Worm (Caenorhabditis elegans) whole organism, L1 larva: ENCODE data around the gene mogs-1.

Source experiments
- C04F5.9 ChIP-seq: sonication (generic microtip); optimal IDR thresholded peaks from 2 replicates; lab custom pipeline; 2016; ENCODE audit warnings: missing genetic modification characterization, missing compliant biosample characterization
- C16A3.4 ChIP-seq: fragments of 150-350 bp; optimal IDR thresholded peaks from 2 replicates; lab custom pipeline; 2014; ENCODE audit warnings: missing biosample characterization, missing genetic modification characterization
- F16B12.6 ChIP-seq: fragments of 150-350 bp; optimal IDR thresholded peaks from 2 replicates; lab custom pipeline; 2014; ENCODE audit warnings: missing biosample characterization, missing genetic modification characterization
- aha-1 ChIP-seq: fragments of 150-350 bp; optimal IDR thresholded peaks from 2 replicates; lab custom pipeline; 2014; ENCODE audit warnings: missing biosample characterization, missing genetic modification characterization
- aly-2 ChIP-seq: fragments of 150-350 bp; optimal IDR thresholded peaks from 2 replicates; lab custom pipeline; 2014; ENCODE audit warnings: missing biosample characterization, missing genetic modification characterization
- ama-1 ChIP-seq: fragments of 150-350 bp; optimal IDR thresholded peaks from 2 replicates; lab custom pipeline; 2014
- blmp-1 ChIP-seq: fragments of 150-350 bp; optimal IDR thresholded peaks from 2 replicates; lab custom pipeline; 2014; ENCODE audit warnings: missing biosample characterization, missing genetic modification characterization
- ceh-63 ChIP-seq: fragments of 200-800 bp; sonication (Bioruptor generic); optimal IDR thresholded peaks from 2 replicates; lab custom pipeline; 2018; ENCODE audit warnings: mild to moderate bottlenecking, missing genetic modification characterization, missing compliant biosample characterization
- ceh-8 ChIP-seq: fragments of 200-800 bp; sonication (Bioruptor generic); optimal IDR thresholded peaks from 2 replicates; lab custom pipeline; 2018; ENCODE audit warnings: mild to moderate bottlenecking, missing genetic modification characterization, moderate library complexity, missing compliant biosample characterization
- ceh-88 ChIP-seq: fragments of 200-800 bp; sonication (Bioruptor generic); IDR thresholded peaks from 2 replicates; pipeline ENCODE4 v1.3.6; 2022; ENCODE audit warnings: missing genetic modification characterization, missing compliant biosample characterization
- ceh-90 ChIP-seq: sonication (generic microtip); optimal IDR thresholded peaks from 2 replicates; lab custom pipeline; 2016; ENCODE audit warnings: missing genetic modification characterization, missing compliant biosample characterization
- dpl-1 ChIP-seq, 3 experiments: fragments of 150-350 bp in 2 of 3; sonication (generic microtip) in 1 of 3; optimal IDR thresholded peaks; 2 replicates each; lab custom pipeline; 2014 to 2017; ENCODE audit warnings: missing biosample characterization in 3 of 3, missing genetic modification characterization in 3 of 3, missing genetic modification reagents in 3 of 3
- dsc-1 ChIP-seq: sonication (generic microtip); optimal IDR thresholded peaks from 2 replicates; lab custom pipeline; 2016; ENCODE audit warnings: mild to moderate bottlenecking, missing genetic modification characterization, missing compliant biosample characterization
- efl-1 ChIP-seq, 4 experiments: fragments of 150-350 bp; optimal IDR thresholded peaks in 3 of 4; peaks in 1 of 4; 1 replicate in 1 of 4; 2 replicates in 3 of 4; lab custom pipeline; 2014; ENCODE audit warnings: missing biosample characterization in 2 of 4, missing genetic modification characterization in 2 of 4, missing genetic modification reagents in 2 of 4
- egl-13 ChIP-seq: sonication (generic microtip); optimal IDR thresholded peaks from 2 replicates; lab custom pipeline; 2016; ENCODE audit warnings: missing genotype, missing genetic modification reagents, missing genetic modification characterization, missing compliant biosample characterization
- elt-2 ChIP-seq: sonication (generic microtip); optimal IDR thresholded peaks from 2 replicates; lab custom pipeline; 2016; ENCODE audit warnings: missing genetic modification characterization, mild to moderate bottlenecking, inconsistent platforms, missing compliant biosample characterization, missing genetic modification reagents
- ets-5 ChIP-seq: fragments of 200-800 bp; sonication (Bioruptor generic); IDR thresholded peaks from 2 replicates; pipeline ENCODE4 v1.3.6; 2022; ENCODE audit warnings: missing genetic modification characterization, missing compliant biosample characterization
- fkh-10 ChIP-seq: sonication (generic microtip); optimal IDR thresholded peaks from 2 replicates; lab custom pipeline; 2017; ENCODE audit warnings: missing biosample characterization, missing genetic modification reagents, missing genetic modification characterization
- fkh-8 ChIP-seq: sonication (generic microtip); optimal IDR thresholded peaks from 2 replicates; lab custom pipeline; 2016; ENCODE audit warnings: mild to moderate bottlenecking, missing genetic modification characterization, missing compliant biosample characterization
- irx-1 ChIP-seq: sonication (generic microtip); optimal IDR thresholded peaks from 2 replicates; lab custom pipeline; 2016; ENCODE audit warnings: missing genetic modification characterization, missing compliant biosample characterization
- isw-1 ChIP-seq: fragments of 200-800 bp; sonication (Bioruptor generic); IDR thresholded peaks from 2 replicates; pipeline ENCODE4 v1.3.6; 2022; ENCODE audit warnings: missing genetic modification characterization, missing compliant biosample characterization
- lin-13 ChIP-seq: fragments of 150-350 bp; optimal IDR thresholded peaks from 2 replicates; lab custom pipeline; 2014; ENCODE audit warnings: missing biosample characterization, missing genetic modification reagents, missing genetic modification characterization
- lin-14 ChIP-seq: fragments of 200-800 bp; sonication (Bioruptor generic); optimal IDR thresholded peaks from 2 replicates; lab custom pipeline; 2018; ENCODE audit warnings: mild to moderate bottlenecking, missing genetic modification characterization, moderate library complexity, missing compliant biosample characterization
- lin-15B ChIP-seq: fragments of 150-350 bp; sonication (generic microtip); optimal IDR thresholded peaks from 3 replicates; lab custom pipeline; 2014; ENCODE audit warnings: missing biosample characterization, missing genetic modification characterization
- lin-35 ChIP-seq, 2 experiments: fragments of 150-350 bp; optimal IDR thresholded peaks; 2 replicates each; lab custom pipeline; 2014; ENCODE audit warnings: missing biosample characterization in 2 of 2, missing genetic modification characterization in 2 of 2, missing genetic modification reagents in 2 of 2
- lir-3 ChIP-seq: sonication (generic microtip); optimal IDR thresholded peaks from 2 replicates; lab custom pipeline; 2016; ENCODE audit warnings: mild to moderate bottlenecking, missing genetic modification characterization, moderate library complexity, missing compliant biosample characterization; ENCODE audit not compliant: poor library complexity
- lsy-2 ChIP-seq, 2 experiments: fragments of 150-350 bp; optimal IDR thresholded peaks; 2 replicates each; lab custom pipeline; 2014; ENCODE audit warnings: missing biosample characterization in 2 of 2, missing genetic modification characterization in 2 of 2
- mab-9 ChIP-seq: fragments of 200-800 bp; sonication (Bioruptor generic); IDR thresholded peaks from 2 replicates; pipeline ENCODE4 v1.3.6; 2022; ENCODE audit warnings: missing genetic modification reagents, missing genetic modification characterization, missing compliant biosample characterization
- mdl-1 ChIP-seq, 2 experiments: fragments of 150-350 bp; optimal IDR thresholded peaks; 2 replicates each; lab custom pipeline; 2014 to 2017; ENCODE audit warnings: missing biosample characterization in 2 of 2, missing genetic modification characterization in 2 of 2, inconsistent platforms in 1 of 2
- mef-2 ChIP-seq: fragments of 150-350 bp; optimal IDR thresholded peaks from 2 replicates; lab custom pipeline; 2014; ENCODE audit warnings: missing biosample characterization, missing genetic modification characterization
- mep-1 ChIP-seq: fragments of 150-350 bp; optimal IDR thresholded peaks from 2 replicates; lab custom pipeline; 2014; ENCODE audit warnings: missing biosample characterization, missing genetic modification characterization
- nhr-12 ChIP-seq: sonication (generic microtip); optimal IDR thresholded peaks from 2 replicates; lab custom pipeline; 2017; ENCODE audit warnings: missing biosample characterization, missing genetic modification characterization
- nhr-19 ChIP-seq: fragments of 200-800 bp; sonication (Bioruptor generic); conservative IDR thresholded peaks from 2 replicates; pipeline ENCODE4 v1.3.6; 2022; ENCODE audit warnings: missing genetic modification characterization, missing compliant biosample characterization
- nhr-20 ChIP-seq: sonication (generic microtip); optimal IDR thresholded peaks from 2 replicates; lab custom pipeline; 2016; ENCODE audit warnings: mild to moderate bottlenecking, missing genetic modification characterization, missing compliant biosample characterization
- nhr-237 ChIP-seq: fragments of 150-350 bp; optimal IDR thresholded peaks from 2 replicates; lab custom pipeline; 2014; ENCODE audit warnings: missing biosample characterization, missing genetic modification characterization
- nhr-47 ChIP-seq: sonication (generic microtip); optimal IDR thresholded peaks from 2 replicates; lab custom pipeline; 2016; ENCODE audit warnings: mild to moderate bottlenecking, missing genetic modification characterization, moderate library complexity, missing compliant biosample characterization
- nhr-71 ChIP-seq: sonication (generic microtip); optimal IDR thresholded peaks from 2 replicates; lab custom pipeline; 2016; ENCODE audit warnings: mild to moderate bottlenecking, missing genetic modification characterization, moderate library complexity, missing compliant biosample characterization
- nhr-85 ChIP-seq: sonication (generic microtip); peaks from one replicate; lab custom pipeline; 2016; ENCODE audit warnings: missing genetic modification characterization, inconsistent platforms, missing compliant biosample characterization
- nhr-90 ChIP-seq: sonication (generic microtip); optimal IDR thresholded peaks from 2 replicates; lab custom pipeline; 2016; ENCODE audit warnings: mild to moderate bottlenecking, missing genetic modification characterization, missing compliant biosample characterization; ENCODE audit not compliant: poor library complexity
- pax-3 ChIP-seq: fragments of 200-800 bp; sonication (Bioruptor generic); optimal IDR thresholded peaks from 2 replicates; lab custom pipeline; 2018; ENCODE audit warnings: mild to moderate bottlenecking, missing genetic modification characterization, moderate library complexity, missing compliant biosample characterization
- rnt-1 ChIP-seq: sonication (generic microtip); optimal IDR thresholded peaks from 2 replicates; lab custom pipeline; 2016; ENCODE audit warnings: mild to moderate bottlenecking, missing genetic modification characterization, moderate library complexity, missing compliant biosample characterization
- snpc-4 ChIP-seq: fragments of 150-350 bp; optimal IDR thresholded peaks from 2 replicates; lab custom pipeline; 2014; ENCODE audit warnings: missing biosample characterization, missing genetic modification characterization
- snu-23 ChIP-seq: sonication (generic microtip); optimal IDR thresholded peaks from 2 replicates; lab custom pipeline; 2016; ENCODE audit warnings: missing genetic modification characterization, missing compliant biosample characterization
- sox-4 ChIP-seq: sonication (generic microtip); optimal IDR thresholded peaks from 2 replicates; lab custom pipeline; 2016; ENCODE audit warnings: missing genetic modification characterization, missing compliant biosample characterization
- swsn-7 ChIP-seq: sonication (generic microtip); optimal IDR thresholded peaks from 2 replicates; lab custom pipeline; 2016; ENCODE audit warnings: missing genetic modification characterization, missing compliant biosample characterization
- unc-62 ChIP-seq: fragments of 150-350 bp; optimal IDR thresholded peaks from 2 replicates; lab custom pipeline; 2014; ENCODE audit warnings: missing biosample characterization, missing genetic modification reagents, missing genetic modification characterization
- unc-86 ChIP-seq: sonication (generic microtip); optimal IDR thresholded peaks from 2 replicates; lab custom pipeline; 2016; ENCODE audit warnings: missing genetic modification characterization, missing compliant biosample characterization
- vab-15 ChIP-seq: sonication (generic microtip); optimal IDR thresholded peaks from 2 replicates; lab custom pipeline; 2017; ENCODE audit warnings: missing genotype, mild to moderate bottlenecking, missing genetic modification characterization, missing compliant biosample characterization
- zag-1 ChIP-seq: fragments of 150-350 bp; optimal IDR thresholded peaks from 2 replicates; lab custom pipeline; 2014; ENCODE audit warnings: missing biosample characterization, missing genetic modification characterization
- zip-4 ChIP-seq: fragments of 200-800 bp; sonication (Bioruptor generic); optimal IDR thresholded peaks from 2 replicates; lab custom pipeline; 2018; ENCODE audit warnings: mild to moderate bottlenecking, missing genetic modification characterization, moderate library complexity, missing compliant biosample characterization

The mogs-1 gene

DNA sequence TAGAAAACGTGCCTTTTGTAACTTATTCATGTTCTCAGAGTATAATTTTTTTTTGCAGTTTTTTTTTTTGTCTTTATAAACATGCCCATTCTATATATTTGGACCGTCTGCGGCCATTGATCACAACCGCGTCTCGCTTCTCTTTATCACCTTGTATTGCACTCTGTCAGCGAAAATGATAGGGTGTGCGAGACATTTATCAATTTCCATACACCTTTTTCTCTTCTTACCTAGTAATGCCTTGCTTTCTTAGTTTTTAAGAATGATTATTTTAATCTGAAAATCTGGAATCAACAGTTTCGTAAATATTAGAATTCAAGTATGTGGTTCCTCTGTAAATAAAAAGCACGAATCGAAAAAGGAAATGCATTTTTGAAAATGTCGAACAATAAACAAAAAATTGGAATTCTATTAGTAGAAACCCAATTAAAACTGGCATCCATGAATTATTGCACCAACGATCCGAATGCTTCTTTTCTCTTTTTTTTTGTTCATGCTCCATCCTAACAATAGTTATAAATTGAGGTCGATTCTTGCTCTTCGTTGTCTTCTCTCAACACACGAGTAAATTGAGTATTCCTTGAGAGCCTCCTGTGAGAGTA is 15.5 kb upstream of the mogs-1 start:
- peak; percentile 17 for TF ChIP-seq nhr-90
- no peak for TF ChIP-seq F16B12.6 (tag; lab: Kevin White, UChicago)
- peak; percentile 9 for TF ChIP-seq nhr-71 (tag; lab: Kevin White, UChicago)
- no peak for TF ChIP-seq ama-1 (lab: Kevin White, UChicago)
- TF ChIP-seq elt-2, result peak; percentile 12
- no peak for TF ChIP-seq efl-1 (optimal IDR thresholded peaks at IDR 0.05; lab: Kevin White, UChicago)
- peak in 1 of 2 experiments; percentile 32 for TF ChIP-seq efl-1 (GFP tag; optimal IDR thresholded peaks at IDR 0.05 in 1 of 2; lab: Kevin White, UChicago)
- no peak for TF ChIP-seq vab-15 (tag; lab: Kevin White, UChicago)
- no peak for TF ChIP-seq aly-2
- no peak for TF ChIP-seq lin-35 (GFP tag; optimal IDR thresholded peaks at IDR 0.05; lab: Kevin White, UChicago)
- no peak for TF ChIP-seq unc-62 (GFP tag; lab: Kevin White, UChicago)
- TF ChIP-seq lsy-2 (tag; optimal IDR thresholded peaks at IDR 0.05; lab: Kevin White, UChicago), result no peak
- TF ChIP-seq ceh-88 (GFP tag; lab: Robert Waterston, UW), result no peak
- TF ChIP-seq ceh-63, result no peak
- TF ChIP-seq zag-1 (tag; lab: Kevin White, UChicago), result peak; percentile 76
- TF ChIP-seq sox-4 (tag; lab: Kevin White, UChicago), result no peak
- no peak for TF ChIP-seq zip-4 (GFP tag; lab: Kevin White, UChicago)
- TF ChIP-seq fkh-8 (tag; lab: Kevin White, UChicago), result no peak
- TF ChIP-seq pax-3, result no peak
- no peak for TF ChIP-seq nhr-19 (GFP tag; lab: Robert Waterston, UW)
- no peak for TF ChIP-seq lin-15B
- TF ChIP-seq mef-2 (tag; lab: Kevin White, UChicago), result no peak
- no peak for TF ChIP-seq aha-1 (tag; lab: Kevin White, UChicago)
- no peak for TF ChIP-seq fkh-10 (GFP tag; lab: Kevin White, UChicago)

DNA sequence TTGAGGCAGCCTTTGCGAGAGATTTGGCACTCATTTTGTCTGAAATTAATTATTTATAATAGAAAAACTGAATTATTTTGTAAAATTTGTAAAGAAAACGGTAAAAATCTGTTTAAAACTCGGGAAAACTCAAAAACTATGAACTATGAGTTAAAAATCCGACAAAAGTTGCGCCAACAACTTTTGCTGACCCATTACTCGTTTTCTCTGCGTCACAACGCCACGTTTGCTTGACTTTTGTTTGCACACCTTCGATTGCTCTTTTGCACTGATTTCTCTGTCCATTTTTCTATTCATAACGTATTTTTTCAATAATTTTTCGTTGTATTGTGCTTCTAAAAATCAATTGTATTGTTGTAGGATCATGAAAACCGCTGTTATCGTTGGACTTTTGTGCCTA is 14.5 kb upstream of the mogs-1 start, which contains the start of gene fkb-1:
Gene fkb-1 (plus strand): TSS at position 361 of the 400 bp plus-strand sequence.
- TF ChIP-seq C16A3.4, result peak; percentile 73
- peak; percentile 80 for TF ChIP-seq nhr-47 (tag; lab: Kevin White, UChicago)
- TF ChIP-seq snu-23 (GFP tag; lab: Kevin White, UChicago), result peak; percentile 86
- no peak for TF ChIP-seq nhr-12 (tag; lab: Kevin White, UChicago)
- TF ChIP-seq ceh-90 (tag; lab: Kevin White, UChicago), result no peak
- TF ChIP-seq mep-1 (tag; lab: Kevin White, UChicago), result peak; percentile 83
- peak; percentile 79 for TF ChIP-seq swsn-7
- TF ChIP-seq lin-15B, result peak; percentile 6
- peak; percentile 56 for TF ChIP-seq unc-86
- peak; percentile 13 for TF ChIP-seq lir-3 (tag; lab: Kevin White, UChicago)
- TF ChIP-seq lsy-2 (tag; optimal IDR thresholded peaks at IDR 0.05; lab: Kevin White, UChicago), result peak; percentile 82 to 85
- TF ChIP-seq elt-2, result peak; percentile 3
- TF ChIP-seq ets-5, result no peak
- peak; percentile 19 for TF ChIP-seq sox-4 (tag; lab: Kevin White, UChicago)
- peak; percentile 66 to 78 for TF ChIP-seq efl-1 (optimal IDR thresholded peaks at IDR 0.05; lab: Kevin White, UChicago)
- TF ChIP-seq efl-1 (GFP tag; optimal IDR thresholded peaks at IDR 0.05 in 1 of 2; lab: Kevin White, UChicago), result peak; percentile 68 to 96
- TF ChIP-seq lin-14 (GFP tag; lab: Kevin White, UChicago), result peak; percentile 82
- peak; percentile 12 for TF ChIP-seq snpc-4
- peak; percentile 71 for TF ChIP-seq nhr-19 (GFP tag; lab: Robert Waterston, UW)
- no peak for TF ChIP-seq nhr-237 (tag; lab: Kevin White, UChicago)
- peak; percentile 84 for TF ChIP-seq nhr-85 (tag; lab: Kevin White, UChicago)
- peak; percentile 61 for TF ChIP-seq dsc-1 (tag; lab: Kevin White, UChicago)
- TF ChIP-seq lin-13 (GFP tag; lab: Kevin White, UChicago), result peak; percentile 47
- peak; percentile 61 for TF ChIP-seq irx-1 (tag; lab: Kevin White, UChicago)
- TF ChIP-seq nhr-20 (tag; lab: Kevin White, UChicago), result peak; percentile 79
- peak; percentile 29 for TF ChIP-seq blmp-1 (tag; lab: Kevin White, UChicago)
- TF ChIP-seq C04F5.9 (tag; lab: Kevin White, UChicago), result no peak
- TF ChIP-seq dpl-1 (GFP tag; optimal IDR thresholded peaks at IDR 0.05; lab: Kevin White, UChicago), result peak; percentile 59 to 75 (median 74)
- peak; percentile 6 for TF ChIP-seq ceh-8 (GFP tag; lab: Kevin White, UChicago)
- peak; percentile 74 for TF ChIP-seq rnt-1 (tag; lab: Kevin White, UChicago)
- peak; percentile 47 for TF ChIP-seq egl-13 (tag; lab: Kevin White, UChicago)
- peak; percentile 47 for TF ChIP-seq F16B12.6 (tag; lab: Kevin White, UChicago)
- peak in 1 of 2 experiments; percentile 61 for TF ChIP-seq mdl-1 (tag; optimal IDR thresholded peaks at IDR 0.05; lab: Kevin White, UChicago)
- no peak for TF ChIP-seq mab-9
- TF ChIP-seq isw-1 (GFP tag; lab: Robert Waterston, UW), result peak; percentile 43
